Worm (Caenorhabditis elegans) whole organism, L4/young adult: ENCODE results near the gene moc-5.

Source experiments
- dao-5 ChIP-seq: sonication (generic microtip); optimal IDR thresholded peaks from 2 replicates; lab custom pipeline; 2016; ENCODE audit warnings: missing genotype, missing genetic modification characterization, moderate library complexity, missing compliant biosample characterization
- him-1 ChIP-seq: sonication (generic microtip); optimal IDR thresholded peaks from 2 replicates; lab custom pipeline; 2016; ENCODE audit warnings: missing genotype, missing genetic modification reagents, missing genetic modification characterization, missing compliant biosample characterization

DNA sequence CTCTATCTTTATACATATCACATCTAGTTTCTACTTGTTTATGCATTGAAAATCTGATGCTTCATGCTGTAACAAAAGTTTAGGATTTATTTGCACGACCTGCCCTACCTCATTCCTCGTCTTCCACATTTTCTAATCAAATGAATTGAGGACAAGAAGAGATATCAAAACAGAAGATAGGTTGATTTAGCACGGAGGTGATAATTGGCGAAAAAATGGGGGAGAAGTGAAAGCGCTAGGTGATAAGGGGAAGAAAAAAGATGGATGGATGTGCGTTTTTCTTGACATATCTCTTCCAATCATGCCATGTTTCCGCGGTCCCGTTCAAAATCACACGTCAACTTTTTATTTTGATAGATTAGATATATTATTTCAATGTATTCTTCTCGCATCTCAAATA is 42.3 kb upstream of the moc-5 start:
- TF ChIP-seq him-1 (tag; lab: Kevin White, UChicago) (no peak), dao-5 (tag; lab: Kevin White, UChicago) (no peak)
